Worm (Caenorhabditis elegans) whole organism, midembryonic: ENCODE measurements around the gene cdd-1.

Experiments
- T22C8.4 ChIP-seq: fragments of 200-800 bp; sonication (Bioruptor generic); IDR thresholded peaks from 2 replicates; pipeline ENCODE4 v1.3.6; 2022; ENCODE audit warnings: missing genetic modification characterization, missing compliant biosample characterization
- cog-1 ChIP-seq: sonication (generic microtip); optimal IDR thresholded peaks from 2 replicates; lab custom pipeline; 2016; ENCODE audit warnings: missing genetic modification characterization, missing compliant biosample characterization
- flt-1 ChIP-seq: fragments of 200-800 bp; sonication (Bioruptor generic); IDR thresholded peaks from 2 replicates; pipeline ENCODE4 v1.3.6; 2022; ENCODE audit warnings: missing genetic modification characterization, missing compliant biosample characterization
- klf-2 ChIP-seq: fragments of 200-800 bp; sonication (Bioruptor generic); conservative IDR thresholded peaks from 2 replicates; pipeline ENCODE4 v1.3.6; 2022; ENCODE audit warnings: missing genetic modification reagents, missing genetic modification characterization, missing compliant biosample characterization
- med-1 ChIP-seq: sonication (generic microtip); optimal IDR thresholded peaks from 2 replicates; lab custom pipeline; 2017; ENCODE audit warnings: missing genetic modification characterization, mild to moderate bottlenecking, missing compliant biosample characterization, antibody characterized with exemption, missing genetic modification reagents; ENCODE audit not compliant: insufficient read depth
- ref-1 ChIP-seq: fragments of 200-800 bp; sonication (Bioruptor generic); conservative IDR thresholded peaks from 2 replicates; pipeline ENCODE4 v1.3.6; 2022; ENCODE audit warnings: missing genetic modification reagents, missing genetic modification characterization, missing compliant biosample characterization
- tab-1 ChIP-seq: fragments of 200-800 bp; sonication (Bioruptor generic); IDR thresholded peaks from 2 replicates; pipeline ENCODE4 v1.3.6; 2022; ENCODE audit warnings: missing genetic modification characterization, missing compliant biosample characterization
- ztf-23 ChIP-seq: fragments of 200-800 bp; sonication (Bioruptor generic); IDR thresholded peaks from 2 replicates; pipeline ENCODE4 v1.3.6; 2022; ENCODE audit warnings: missing genetic modification reagents, missing genetic modification characterization, missing compliant biosample characterization
- ztf-29 ChIP-seq: fragments of 200-800 bp; sonication (Bioruptor generic); IDR thresholded peaks from 2 replicates; pipeline ENCODE4 v1.3.6; 2022; ENCODE audit warnings: missing genetic modification reagents, missing genetic modification characterization, missing compliant biosample characterization

- TF ChIP-seq flt-1 (no peak), ztf-23 (GFP tag; lab: Robert Waterston, UW) (no peak), ref-1 (GFP tag; lab: Robert Waterston, UW) (no peak), med-1 (GFP tag; lab: Kevin White, UChicago) (no peak), ztf-29 (GFP tag; lab: Robert Waterston, UW) (no peak), klf-2 (no peak), T22C8.4 (GFP tag; lab: Robert Waterston, UW) (no peak), cog-1 (no peak), tab-1 (GFP tag; lab: Robert Waterston, UW) (no peak)
Measured at ce11 chrX:8218653-8219052, 7.7 kb upstream of the cdd-1 start, which contains the start of gene K02A6.4.
